Worm (Caenorhabditis elegans): ENCODE data around the gene R07C12.3.

DNA sequence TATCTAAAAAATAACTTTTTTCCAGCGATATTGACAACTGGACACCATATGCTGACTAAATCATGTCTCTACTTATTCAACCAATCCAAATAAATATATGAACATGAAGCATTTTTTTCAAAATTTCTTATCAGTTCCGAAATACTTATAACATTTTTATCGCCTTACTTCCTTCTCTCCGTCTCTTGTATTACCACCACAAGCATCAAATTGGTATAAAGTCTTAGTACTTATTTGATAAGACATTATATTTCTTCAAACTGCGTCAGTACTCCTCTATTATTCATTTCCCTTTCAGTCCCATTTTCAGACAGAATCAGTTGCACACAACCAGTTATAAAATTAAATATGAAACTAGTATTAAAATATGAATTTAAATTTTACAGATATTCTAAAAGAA, 3.0 kb downstream of the R07C12.3 start:
- TF ChIP-seq efl-1 (GFP tag; optimal IDR thresholded peaks at IDR 0.05) (no peak), B0336.3 (GFP tag; IDR thresholded peaks at IDR 0.05) (no peak), die-1 (tag; optimal IDR thresholded peaks at IDR 0.05) (no peak), dpl-1 (GFP tag; optimal IDR thresholded peaks at IDR 0.05) (no peak)
